Worm (Caenorhabditis elegans): ENCODE results near the gene pigt-1.

Gene pigt-1

ce11 chrV:10937294-10937693 lies 21.3 kb downstream of the pigt-1 start:
- no peak for TF ChIP-seq ceh-40 (GFP tag; IDR thresholded peaks at IDR 0.05)
- TF ChIP-seq nhr-120 (GFP tag; IDR thresholded peaks at IDR 0.05) = no peak
- 0 out of 2 replicates have a peak, but pooled peaks have one; percentile 21 for TF ChIP-seq mcd-1 (GFP tag; IDR thresholded peaks at IDR 0.05)
- no peak for TF ChIP-seq Y56A3A.18 (GFP tag; IDR thresholded peaks at IDR 0.05)
- TF ChIP-seq C17E4.6 (GFP tag; IDR thresholded peaks at IDR 0.05) = no peak
- no peak for TF ChIP-seq madf-3 (GFP tag; IDR thresholded peaks at IDR 0.05)
- no peak for TF ChIP-seq hmg-20 (GFP tag; IDR thresholded peaks at IDR 0.05)
- TF ChIP-seq ztf-18 (tag; optimal IDR thresholded peaks at IDR 0.05) = no peak
- no peak for TF ChIP-seq rcor-1 (GFP tag; IDR thresholded peaks at IDR 0.05)
- TF ChIP-seq rpc-1 (optimal IDR thresholded peaks at IDR 0.05) = no peak
- no peak for TF ChIP-seq rpc-1 (tag; optimal IDR thresholded peaks at IDR 0.05)
- no peak for TF ChIP-seq Y53F4B.3 (GFP tag; IDR thresholded peaks at IDR 0.05)
- no peak for TF ChIP-seq ceh-91 (GFP tag; IDR thresholded peaks at IDR 0.05)
- no peak for TF ChIP-seq ekl-4 (GFP tag; IDR thresholded peaks at IDR 0.05)
- no peak for TF ChIP-seq ztf-6 (GFP tag; IDR thresholded peaks at IDR 0.05)
- TF ChIP-seq F49E8.2 (tag; optimal IDR thresholded peaks at IDR 0.05; ENCODE audit: insufficient read depth) = no peak
- no peak for TF ChIP-seq nhr-179 (tag; optimal IDR thresholded peaks at IDR 0.05)
- no peak for TF ChIP-seq egl-18 (GFP tag; IDR thresholded peaks at IDR 0.05)
- TF ChIP-seq lin-40 (tag; optimal IDR thresholded peaks at IDR 0.05) = peak; percentile 33
- TF ChIP-seq tbx-9 (tag; optimal IDR thresholded peaks at IDR 0.05; ENCODE audit: borderline replicate concordance) = no peak
- no peak for TF ChIP-seq efl-1 (GFP tag; optimal IDR thresholded peaks at IDR 0.05)
- no peak for TF ChIP-seq F33H1.4 (GFP tag; IDR thresholded peaks at IDR 0.05)
- TF ChIP-seq mes-4 (tag; optimal IDR thresholded peaks at IDR 0.05) = no peak
- TF ChIP-seq snpc-1.1 (tag; optimal IDR thresholded peaks at IDR 0.05; ENCODE audit: insufficient read depth) = no peak
- no peak for TF ChIP-seq madf-6 (GFP tag; IDR thresholded peaks at IDR 0.05)
- peak; percentile 2 for TF ChIP-seq tbp1 (GFP tag; optimal IDR thresholded peaks at IDR 0.05)
- TF ChIP-seq F10E7.11 (tag; optimal IDR thresholded peaks at IDR 0.05) = no peak
- no peak for TF ChIP-seq rec-8 (tag; optimal IDR thresholded peaks at IDR 0.05)
- no peak for TF ChIP-seq atf-7 (tag; optimal IDR thresholded peaks at IDR 0.05)
- TF ChIP-seq ama-1 (optimal IDR thresholded peaks at IDR 0.05) = peak; percentile 37
- TF ChIP-seq ama-1 (GFP tag; optimal IDR thresholded peaks at IDR 0.05) = peak in 1 of 2 experiments; percentile 10
- TF ChIP-seq tlf-1 (GFP tag; optimal IDR thresholded peaks at IDR 0.05) = no peak
- TF ChIP-seq somi-1 (GFP tag; optimal IDR thresholded peaks at IDR 0.05) = peak; percentile 50
- TF ChIP-seq F55B11.4 (tag; optimal IDR thresholded peaks at IDR 0.05; ENCODE audit: borderline replicate concordance, insufficient read depth) = no peak
- TF ChIP-seq sptf-2 (GFP tag; optimal IDR thresholded peaks at IDR 0.05) = no peak
- no peak for TF ChIP-seq D2030.7 (GFP tag; IDR thresholded peaks at IDR 0.05)
- no peak for TF ChIP-seq him-1 (tag; optimal IDR thresholded peaks at IDR 0.05)
- TF ChIP-seq F22D6.2 (tag; optimal IDR thresholded peaks at IDR 0.05) = no peak
- TF ChIP-seq chd-7 (tag; optimal IDR thresholded peaks at IDR 0.05) = no peak
- no peak for TF ChIP-seq fkh-3 (tag; optimal IDR thresholded peaks at IDR 0.05)
- no peak for TF ChIP-seq madf-10 (tag; optimal IDR thresholded peaks at IDR 0.05)
- TF ChIP-seq cebp-1 (GFP tag; IDR thresholded peaks at IDR 0.05) = peak; percentile 54; the same call in 1 of the 2 replicates
- TF ChIP-seq cebp-1 (tag; optimal IDR thresholded peaks at IDR 0.05) = peak; percentile 51
- peak; percentile 4 for TF ChIP-seq nhr-90 (tag; optimal IDR thresholded peaks at IDR 0.05)
- TF ChIP-seq repo-1 (tag; optimal IDR thresholded peaks at IDR 0.05) = peak; percentile 21
- TF ChIP-seq ceh-79 (tag; optimal IDR thresholded peaks at IDR 0.05) = no peak
- TF ChIP-seq nfyb-1 (GFP tag; IDR thresholded peaks at IDR 0.05) = peak; percentile 80
- peak; percentile 33 for TF ChIP-seq C06A6.2 (GFP tag; conservative IDR thresholded peaks at IDR 0.05)
- TF ChIP-seq egl-44 (GFP tag; IDR thresholded peaks at IDR 0.05) = no peak
- no peak for TF ChIP-seq ccch-3 (GFP tag; optimal IDR thresholded peaks at IDR 0.05)
- TF ChIP-seq die-1 (tag; optimal IDR thresholded peaks at IDR 0.05) = no peak
